Fruit fly (Drosophila melanogaster): ENCODE measurements around the gene Elp4.

Elp4 gene

DNA sequence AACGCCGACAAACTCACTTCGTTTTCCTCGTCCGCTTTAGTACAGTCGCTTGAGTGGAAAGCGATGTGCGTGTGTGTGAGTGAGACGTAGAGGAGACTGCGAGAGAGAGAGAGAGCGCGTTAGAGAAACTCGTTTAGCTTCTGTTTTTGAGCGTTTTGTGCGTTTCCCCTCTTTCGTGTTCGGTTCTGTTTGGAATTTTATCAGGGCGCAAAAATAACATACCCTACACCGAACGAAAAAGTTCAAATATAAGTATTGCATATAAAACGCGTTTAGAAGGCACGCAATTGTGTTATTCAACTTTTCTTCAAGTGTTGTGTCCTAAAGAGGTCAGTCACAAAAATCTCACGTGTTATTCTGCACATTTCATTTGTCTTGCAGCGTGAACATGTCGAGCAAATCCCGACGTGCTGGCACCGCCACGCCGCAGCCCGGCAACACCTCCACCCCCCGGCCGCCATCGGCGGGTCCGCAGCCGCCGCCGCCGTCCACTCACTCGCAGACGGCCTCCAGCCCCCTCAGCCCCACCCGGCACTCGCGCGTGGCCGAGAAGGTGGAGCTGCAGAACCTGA lies 19.1 kb downstream of the Elp4 start:
- TF ChIP-seq CTCF (optimal IDR thresholded peaks at IDR 0.05) (no peak), CG8478 (optimal IDR thresholded peaks at IDR 0.05) (no peak)

DNA sequence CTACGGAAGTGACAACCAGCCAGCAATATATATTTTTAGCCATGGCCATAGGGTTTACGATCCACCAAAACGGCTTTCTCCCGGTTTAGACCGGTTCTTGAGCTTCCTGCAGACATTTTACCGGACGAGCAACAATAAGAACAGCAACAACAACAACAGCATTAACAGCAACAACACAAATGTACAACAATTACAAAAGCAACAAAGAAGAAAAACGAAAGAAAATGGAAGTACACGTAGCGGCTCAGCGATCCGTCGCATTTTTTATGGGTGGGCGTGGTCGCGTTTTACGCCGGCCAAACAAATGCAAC lies 22.2 kb downstream of the Elp4 start:
- TF ChIP-seq CG8478 (optimal IDR thresholded peaks at IDR 0.05): no peak
- TF ChIP-seq CTCF (optimal IDR thresholded peaks at IDR 0.05): no peak

DNA sequence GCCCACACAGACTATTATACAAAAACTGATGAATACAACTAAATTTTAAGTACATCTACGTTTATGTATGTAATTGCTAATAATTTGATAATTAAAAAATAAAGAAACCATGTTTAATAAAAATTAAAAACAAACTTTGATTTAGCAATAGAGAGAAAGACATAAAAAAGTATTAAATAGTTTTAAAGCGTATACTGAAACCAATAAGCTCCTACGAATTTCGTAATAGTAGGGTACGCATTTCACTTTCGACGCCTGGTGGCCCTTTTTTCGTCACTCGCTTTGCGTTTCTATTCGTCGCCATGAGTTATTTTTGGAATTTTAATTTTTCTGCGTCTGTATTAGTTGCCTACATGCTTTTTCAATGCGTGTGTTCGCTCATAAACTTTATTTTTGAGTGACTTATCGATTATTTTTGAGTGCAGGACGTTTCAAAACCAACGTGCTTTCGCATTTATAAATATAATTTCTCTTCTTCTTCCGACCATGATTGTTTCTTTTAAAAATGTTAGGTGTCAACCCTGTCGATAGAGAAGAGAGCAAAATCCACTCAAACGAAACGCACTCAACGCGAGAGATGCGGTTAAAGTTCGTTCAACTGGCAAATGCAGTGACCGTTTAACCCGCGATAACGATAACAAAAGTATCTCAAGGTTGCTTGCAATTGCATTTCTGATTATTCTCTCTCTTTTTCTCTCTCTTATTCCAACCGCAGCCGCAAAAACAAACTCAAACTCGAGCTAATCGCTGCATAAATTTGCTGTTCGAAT lies 22.8 kb downstream of the Elp4 start, which contains the start of gene Oscillin:
Oscillin (plus strand) TSS at position 569 of the 770 bp plus-strand sequence.
- TF ChIP-seq CTCF (optimal IDR thresholded peaks at IDR 0.05): no peak
- no peak for TF ChIP-seq CG8478 (optimal IDR thresholded peaks at IDR 0.05)

- TF ChIP-seq CTCF (optimal IDR thresholded peaks at IDR 0.05): no peak
- no peak for TF ChIP-seq CG8478 (optimal IDR thresholded peaks at IDR 0.05)
Measured at dm6 chr2L:5547288-5547777, 23.4 kb downstream of the Elp4 start.

DNA sequence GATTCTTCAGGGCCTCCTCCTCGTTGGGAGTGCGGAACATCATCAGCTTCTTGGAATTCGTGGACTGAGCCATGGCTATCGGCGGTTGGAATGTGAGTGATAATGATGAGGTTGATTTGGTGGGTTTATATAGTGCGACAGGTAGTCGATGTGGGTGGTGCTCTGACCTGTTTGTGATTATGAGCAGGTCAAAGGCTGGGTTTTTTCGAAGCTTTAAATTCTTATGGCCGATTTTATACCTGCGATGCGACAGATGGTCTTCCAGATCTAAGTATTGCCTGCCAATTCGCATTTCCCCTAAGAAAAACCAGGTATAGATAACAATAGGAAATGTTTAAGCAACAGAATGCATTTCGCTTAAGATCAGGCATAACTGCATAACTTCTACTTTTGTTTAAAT lies 26.8 kb downstream of the Elp4 start, which contains the start of gene CG14014:
CG14014 (minus strand) TSS at position 101 of the 400 bp plus-strand sequence.
- TF ChIP-seq CTCF (optimal IDR thresholded peaks at IDR 0.05): no peak
- no peak for TF ChIP-seq CG8478 (optimal IDR thresholded peaks at IDR 0.05)

dm6 chr2L:5551538-5551937 lies 27.6 kb downstream of the Elp4 start, which contains the start of gene CG18269:
TSS of gene CG18269 (plus strand) at chr2L:5551838.
- TF ChIP-seq CTCF (optimal IDR thresholded peaks at IDR 0.05): no peak
- no peak for TF ChIP-seq CG8478 (optimal IDR thresholded peaks at IDR 0.05)

- TF ChIP-seq CG8478 (optimal IDR thresholded peaks at IDR 0.05) (no peak), CTCF (optimal IDR thresholded peaks at IDR 0.05) (no peak)
Measured at dm6 chr2L:5553750-5554149, 29.8 kb downstream of the Elp4 start, which contains the start of the genes CG14013 and CG14017. TSS of gene CG14013 (minus strand) at chr2L:5553850. TSS of gene CG14017 (plus strand) at chr2L:5553897.

DNA sequence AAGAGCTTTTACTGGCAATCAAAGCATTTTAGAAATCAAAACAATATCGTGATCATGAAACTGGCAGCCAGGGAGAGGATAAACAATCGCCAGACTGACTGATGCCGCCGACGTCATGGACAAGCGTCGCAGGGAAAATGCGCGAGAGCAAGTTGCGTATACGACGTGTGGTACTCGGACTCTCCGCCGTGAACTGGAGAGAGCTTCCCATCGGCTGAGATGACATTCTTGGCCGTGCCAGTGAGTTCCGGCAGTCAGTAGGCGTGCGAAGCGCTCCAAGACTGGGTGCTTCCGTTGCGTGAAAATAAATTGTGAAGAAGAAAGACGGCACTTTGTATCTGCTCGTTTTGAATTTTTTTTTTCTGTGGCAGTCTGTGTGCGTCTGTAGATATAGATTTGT lies 30.9 kb downstream of the Elp4 start, which contains the start of gene GluRIIA:
GluRIIA (plus strand) TSS at position 255 of the 400 bp plus-strand sequence.
- no peak for TF ChIP-seq CG8478 (optimal IDR thresholded peaks at IDR 0.05)
- no peak for TF ChIP-seq CTCF (optimal IDR thresholded peaks at IDR 0.05)

- TF ChIP-seq CG8478 (optimal IDR thresholded peaks at IDR 0.05) (no peak), CTCF (optimal IDR thresholded peaks at IDR 0.05) (no peak)
Measured at dm6 chr2L:5558809-5559392, 35.0 kb downstream of the Elp4 start, which contains the start of gene GluRIIB. TSS of gene GluRIIB (plus strand) at chr2L:5559342.

- TF ChIP-seq CTCF (optimal IDR thresholded peaks at IDR 0.05) (no peak), CG8478 (optimal IDR thresholded peaks at IDR 0.05) (no peak)
Measured at dm6 chr2L:5567103-5567502, 43.2 kb downstream of the Elp4 start.

dm6 chr2L:5569503-5569902 lies 45.6 kb downstream of the Elp4 start:
- TF ChIP-seq CG8478 (optimal IDR thresholded peaks at IDR 0.05): no peak
- no peak for TF ChIP-seq CTCF (optimal IDR thresholded peaks at IDR 0.05)

Measured in S2 (cell line).